Fruit fly (Drosophila melanogaster): ENCODE data around the gene CG3091.
A peak's percentile ranks its signal among the peaks of the same experiment; 100 is the strongest.

Gene CG3091

DNA sequence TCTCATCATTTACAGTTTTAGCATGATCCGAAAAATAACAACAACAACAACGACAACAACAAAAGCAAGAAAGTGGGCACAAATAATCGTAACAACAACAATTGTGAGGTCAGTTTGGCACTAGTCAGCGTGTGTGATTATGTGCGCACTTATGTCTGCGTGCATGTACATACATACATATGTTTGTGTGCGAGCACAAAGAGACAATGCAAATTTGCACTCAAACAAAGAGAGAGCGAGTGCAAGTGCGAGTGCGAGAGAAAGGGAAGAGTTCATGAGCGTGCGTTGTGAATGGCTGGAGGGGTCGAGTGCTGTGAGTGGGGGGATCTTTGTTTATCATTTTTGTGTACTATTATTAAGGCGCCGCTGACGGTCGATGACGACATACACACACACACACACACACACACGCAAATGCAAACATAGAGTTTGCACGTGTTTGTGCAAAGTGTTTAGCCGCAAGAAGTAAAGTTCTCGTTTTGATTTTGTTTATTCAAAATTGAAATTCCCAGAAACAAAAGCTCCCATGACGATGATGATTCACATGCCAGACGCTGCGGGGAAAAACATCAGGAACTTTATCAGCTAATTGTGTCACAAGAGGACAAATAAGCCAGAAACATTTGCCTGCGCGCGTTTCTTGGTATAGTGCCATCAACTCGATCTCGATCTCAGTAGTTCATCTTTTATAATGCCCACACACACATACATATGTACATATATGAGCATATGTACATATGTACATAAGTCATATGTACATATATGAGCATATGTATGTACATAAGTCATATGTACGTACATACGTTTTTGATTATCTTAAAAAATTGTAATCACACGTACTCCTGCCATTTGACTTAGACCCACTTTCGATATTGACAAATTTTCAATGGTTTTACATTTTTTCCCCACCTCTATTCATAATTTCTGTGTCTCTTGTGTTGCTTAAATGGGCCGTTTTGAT, 40.8 kb upstream of the CG3091 start:
- TF ChIP-seq CG5204 (GFP tag; optimal IDR thresholded peaks at IDR 0.05) (no peak), Mnt (GFP tag; optimal IDR thresholded peaks at IDR 0.05) (peak; percentile 39), pad (GFP tag; optimal IDR thresholded peaks at IDR 0.05) (peak; percentile 61), Clk (GFP tag; optimal IDR thresholded peaks at IDR 0.05) (no peak), CG33017 (tag; optimal IDR thresholded peaks at IDR 0.05) (no peak), cic (GFP tag; optimal IDR thresholded peaks at IDR 0.05) (peak; percentile 20), bab1 (GFP tag; optimal IDR thresholded peaks at IDR 0.05) (peak; percentile 50), CG7101 (tag; optimal IDR thresholded peaks at IDR 0.05) (peak; percentile 42), CG14711 (tag; optimal IDR thresholded peaks at IDR 0.05) (peak; percentile 47), tj (GFP tag; optimal IDR thresholded peaks at IDR 0.05) (peak; percentile 44), CG12768 (GFP tag; optimal IDR thresholded peaks at IDR 0.05) (no peak), kay (GFP tag; ENCODE audit: borderline replicate concordance) (no peak)

- TF ChIP-seq pad (GFP tag; optimal IDR thresholded peaks at IDR 0.05) = peak; percentile 93
- peak; percentile 95 for TF ChIP-seq kay (GFP tag; ENCODE audit: borderline replicate concordance)
- peak; percentile 97 for TF ChIP-seq CG11617 (GFP tag; optimal IDR thresholded peaks at IDR 0.05)
- TF ChIP-seq Crg-1 (GFP tag; optimal IDR thresholded peaks at IDR 0.05) = peak; percentile 93
- TF ChIP-seq cnc (optimal IDR thresholded peaks at IDR 0.05) = no peak
- TF ChIP-seq Hr96 (GFP tag; optimal IDR thresholded peaks at IDR 0.05) = peak; percentile 98
- peak; percentile 86 for TF ChIP-seq tj (GFP tag; optimal IDR thresholded peaks at IDR 0.05)
- TF ChIP-seq toe (GFP tag; optimal IDR thresholded peaks at IDR 0.05) = peak; percentile 90
- TF ChIP-seq ovo (GFP tag; optimal IDR thresholded peaks at IDR 0.05) = peak; percentile 94
- peak; percentile 81 for TF ChIP-seq Clk (GFP tag; optimal IDR thresholded peaks at IDR 0.05)
- peak; percentile 89 for TF ChIP-seq CG1620 (GFP tag; optimal IDR thresholded peaks at IDR 0.05)
- peak; percentile 99 for TF ChIP-seq bab1 (GFP tag; optimal IDR thresholded peaks at IDR 0.05)
- peak; percentile 96 for TF ChIP-seq CG7045 (GFP tag; optimal IDR thresholded peaks at IDR 0.05)
- peak; percentile 95 for TF ChIP-seq CG5204 (GFP tag; optimal IDR thresholded peaks at IDR 0.05)
- peak; percentile 85 for TF ChIP-seq cic (GFP tag; optimal IDR thresholded peaks at IDR 0.05)
- peak; percentile 98 for TF ChIP-seq CG7101 (tag; optimal IDR thresholded peaks at IDR 0.05)
- TF ChIP-seq CG33017 (tag; optimal IDR thresholded peaks at IDR 0.05) = peak; percentile 95
- peak; percentile 95 for TF ChIP-seq CG12768 (GFP tag; optimal IDR thresholded peaks at IDR 0.05)
- peak; percentile 92 for TF ChIP-seq Mnt (GFP tag; optimal IDR thresholded peaks at IDR 0.05)
- peak; percentile 93 for TF ChIP-seq CG14711 (tag; optimal IDR thresholded peaks at IDR 0.05)
Observed at dm6 chrX:2293294-2293988, 39.4 kb upstream of the CG3091 start, which contains the start of gene CG2865. Gene CG2865, minus strand, starts transcription at chrX:2293411.

dm6 chrX:2292410-2292809, 38.4 kb upstream of the CG3091 start:
- TF ChIP-seq cnc (optimal IDR thresholded peaks at IDR 0.05) (no peak), Clk (GFP tag; optimal IDR thresholded peaks at IDR 0.05) (no peak), toe (GFP tag; optimal IDR thresholded peaks at IDR 0.05) (no peak), CG7101 (tag; optimal IDR thresholded peaks at IDR 0.05) (no peak), pad (GFP tag; optimal IDR thresholded peaks at IDR 0.05) (no peak), CG11617 (GFP tag; optimal IDR thresholded peaks at IDR 0.05) (no peak), Hr96 (GFP tag; optimal IDR thresholded peaks at IDR 0.05) (no peak), CG1620 (GFP tag; optimal IDR thresholded peaks at IDR 0.05) (no peak), bab1 (GFP tag; optimal IDR thresholded peaks at IDR 0.05) (no peak), CG14711 (tag; optimal IDR thresholded peaks at IDR 0.05) (no peak), tj (GFP tag; optimal IDR thresholded peaks at IDR 0.05) (no peak), ovo (GFP tag; optimal IDR thresholded peaks at IDR 0.05) (no peak), cic (GFP tag; optimal IDR thresholded peaks at IDR 0.05) (no peak)

DNA sequence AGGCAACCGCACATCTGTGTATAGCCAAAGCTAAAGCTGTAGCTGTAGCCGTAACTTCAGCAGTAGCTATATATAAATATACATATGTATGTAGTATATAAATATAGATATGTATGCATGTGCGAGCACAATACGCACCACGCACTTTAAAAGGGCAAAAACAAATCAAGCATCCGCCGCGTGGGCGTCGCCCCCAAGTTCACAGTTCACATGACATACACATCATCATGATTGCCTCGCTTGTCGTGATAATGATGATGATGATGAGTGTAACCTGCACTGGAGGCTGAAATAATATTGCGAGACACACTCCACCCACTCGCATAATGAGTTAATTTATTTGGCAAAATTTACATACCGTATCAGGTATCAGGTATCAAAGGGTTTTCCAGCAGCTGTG, 37.0 kb upstream of the CG3091 start:
- TF ChIP-seq CG5204 (GFP tag; optimal IDR thresholded peaks at IDR 0.05) (no peak), pad (GFP tag; optimal IDR thresholded peaks at IDR 0.05) (no peak), CG14711 (tag; optimal IDR thresholded peaks at IDR 0.05) (no peak), cnc (optimal IDR thresholded peaks at IDR 0.05) (no peak), Crg-1 (GFP tag; optimal IDR thresholded peaks at IDR 0.05) (no peak), CG11617 (GFP tag; optimal IDR thresholded peaks at IDR 0.05) (no peak), kay (GFP tag; ENCODE audit: borderline replicate concordance) (no peak), cic (GFP tag; optimal IDR thresholded peaks at IDR 0.05) (no peak), bab1 (GFP tag; optimal IDR thresholded peaks at IDR 0.05) (no peak), CG7101 (tag; optimal IDR thresholded peaks at IDR 0.05) (no peak), Clk (GFP tag; optimal IDR thresholded peaks at IDR 0.05) (no peak), tj (GFP tag; optimal IDR thresholded peaks at IDR 0.05) (no peak), CG33017 (tag; optimal IDR thresholded peaks at IDR 0.05) (no peak), toe (GFP tag; optimal IDR thresholded peaks at IDR 0.05) (no peak), Hr96 (GFP tag; optimal IDR thresholded peaks at IDR 0.05) (no peak), CG12768 (GFP tag; optimal IDR thresholded peaks at IDR 0.05) (no peak)

DNA sequence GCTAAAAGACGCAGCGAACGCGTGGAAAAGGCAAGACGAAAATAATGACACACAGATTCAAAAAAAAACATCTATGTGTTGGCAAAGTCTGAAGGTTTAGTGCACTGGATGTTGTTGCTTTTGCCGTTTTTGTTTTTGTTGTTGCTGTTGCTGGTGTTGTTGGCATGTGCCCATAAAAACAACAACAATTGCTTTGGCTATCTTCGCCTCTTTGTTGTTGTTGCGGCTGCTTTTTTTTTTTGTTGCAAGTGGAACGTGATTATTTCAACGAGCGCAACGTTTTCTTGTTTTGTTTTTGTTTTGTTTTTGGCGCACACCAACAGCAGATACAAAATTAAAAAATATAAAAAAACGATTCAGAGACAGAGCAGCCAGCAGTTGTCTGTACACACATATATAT, 35.1 kb upstream of the CG3091 start:
- TF ChIP-seq bab1 (GFP tag; optimal IDR thresholded peaks at IDR 0.05) (peak; percentile 23), ovo (GFP tag; optimal IDR thresholded peaks at IDR 0.05) (no peak), Hr96 (GFP tag; optimal IDR thresholded peaks at IDR 0.05) (no peak), CG33017 (tag; optimal IDR thresholded peaks at IDR 0.05) (no peak), CG7101 (tag; optimal IDR thresholded peaks at IDR 0.05) (no peak), cic (GFP tag; optimal IDR thresholded peaks at IDR 0.05) (no peak), tj (GFP tag; optimal IDR thresholded peaks at IDR 0.05) (peak; percentile 22)
